Worm (Caenorhabditis elegans) whole organism, early embryonic: Measurements from ENCODE around the gene R05F9.11.
A peak's percentile ranks its signal among the peaks of the same experiment; 100 is the strongest.

Experiments
- B0310.2 ChIP-seq: sonication (generic microtip); optimal IDR thresholded peaks from 2 replicates; lab custom pipeline; 2016; ENCODE audit warnings: mild to moderate bottlenecking, missing genetic modification characterization, missing compliant biosample characterization
- F13C5.2 ChIP-seq: sonication (generic microtip); optimal IDR thresholded peaks from 2 replicates; lab custom pipeline; 2017; ENCODE audit warnings: mild to moderate bottlenecking, missing genetic modification characterization, inconsistent platforms, missing compliant biosample characterization
- aly-1 ChIP-seq: sonication (generic microtip); optimal IDR thresholded peaks from 2 replicates; lab custom pipeline; 2016; ENCODE audit warnings: missing genetic modification characterization, missing compliant biosample characterization
- ama-1 ChIP-seq: fragments of 150-350 bp; optimal IDR thresholded peaks from 2 replicates; lab custom pipeline; 2014
- ceh-13 ChIP-seq: fragments of 200-800 bp; sonication (Bioruptor generic); optimal IDR thresholded peaks from 2 replicates; lab custom pipeline; 2018; ENCODE audit warnings: mild to moderate bottlenecking, missing genetic modification characterization, missing compliant biosample characterization
- ceh-36 ChIP-seq: sonication (generic microtip); optimal IDR thresholded peaks from 2 replicates; lab custom pipeline; 2016; ENCODE audit warnings: missing genetic modification characterization, inconsistent platforms, missing compliant biosample characterization
- ets-7 ChIP-seq: sonication (generic microtip); optimal IDR thresholded peaks from 2 replicates; lab custom pipeline; 2016; ENCODE audit warnings: missing genotype, missing genetic modification characterization, missing compliant biosample characterization
- flt-1 ChIP-seq: fragments of 200-800 bp; sonication (Bioruptor generic); IDR thresholded peaks from 2 replicates; pipeline ENCODE4 v1.3.6; 2022; ENCODE audit warnings: missing genetic modification characterization, missing compliant biosample characterization
- hmbx-1 ChIP-seq: sonication (generic microtip); optimal IDR thresholded peaks from 2 replicates; lab custom pipeline; 2016; ENCODE audit warnings: mild to moderate bottlenecking, missing genetic modification characterization, missing compliant biosample characterization
- hmg-4 ChIP-seq: fragments of 200-800 bp; sonication (Bioruptor generic); optimal IDR thresholded peaks from 2 replicates; lab custom pipeline; 2018; ENCODE audit warnings: mild to moderate bottlenecking, missing genetic modification characterization, missing compliant biosample characterization
- hnd-1 ChIP-seq: sonication (generic microtip); optimal IDR thresholded peaks from 2 replicates; lab custom pipeline; 2016; ENCODE audit warnings: missing genetic modification characterization, missing compliant biosample characterization
- pes-1 ChIP-seq: fragments of 200-800 bp; sonication (Bioruptor generic); IDR thresholded peaks from 2 replicates; pipeline ENCODE4 v1.3.6; 2022; ENCODE audit warnings: missing genetic modification reagents, missing genetic modification characterization, missing compliant biosample characterization
- scrt-1 ChIP-seq: fragments of 200-800 bp; sonication (Bioruptor generic); IDR thresholded peaks from 2 replicates; pipeline ENCODE4 v1.3.6; 2022; ENCODE audit warnings: missing genetic modification characterization, missing compliant biosample characterization
- sea-1 ChIP-seq: fragments of 200-800 bp; sonication (Bioruptor generic); conservative IDR thresholded peaks from 2 replicates; pipeline ENCODE4 v1.3.6; 2022; ENCODE audit warnings: missing genetic modification characterization, missing compliant biosample characterization
- tbx-11 ChIP-seq: fragments of 200-800 bp; sonication (Bioruptor generic); IDR thresholded peaks from 2 replicates; pipeline ENCODE4 v1.3.6; 2022; ENCODE audit warnings: missing genetic modification characterization, missing compliant biosample characterization
- tbx-37 ChIP-seq: fragments of 200-800 bp; sonication (Bioruptor generic); conservative IDR thresholded peaks from 2 replicates; pipeline ENCODE4 v1.3.6; 2022; ENCODE audit warnings: missing genetic modification reagents, missing genetic modification characterization, missing compliant biosample characterization
- tra-4 ChIP-seq: sonication (generic microtip); optimal IDR thresholded peaks from 2 replicates; lab custom pipeline; 2017; ENCODE audit warnings: missing genetic modification characterization, missing compliant biosample characterization

R05F9.11 gene

ce11 chrII:4874335-4874861, 39.6 kb downstream of the R05F9.11 start, which contains the start of gene F11G11.15:
Gene F11G11.15, plus strand, starts transcription at chrII:4874845.
- TF ChIP-seq ets-7 (tag; lab: Kevin White, UChicago) (no peak), flt-1 (GFP tag; lab: Robert Waterston, UW) (no peak), ceh-36 (tag; lab: Kevin White, UChicago) (no peak), B0310.2 (no peak), hmbx-1 (no peak), F13C5.2 (no peak), tra-4 (tag; lab: Kevin White, UChicago) (no peak), scrt-1 (GFP tag; lab: Robert Waterston, UW) (no peak), aly-1 (tag; lab: Kevin White, UChicago) (no peak)

ce11 chrII:4873029-4873428, 41.0 kb downstream of the R05F9.11 start, which contains the start of gene col-73:
Gene col-73, minus strand, starts transcription at chrII:4873129.
- TF ChIP-seq aly-1 (tag; lab: Kevin White, UChicago) (no peak), scrt-1 (GFP tag; lab: Robert Waterston, UW) (no peak), hnd-1 (no peak), flt-1 (GFP tag; lab: Robert Waterston, UW) (no peak)

- TF ChIP-seq sea-1 (GFP tag; lab: Robert Waterston, UW): 0 out of 2 replicates have a peak, but pooled peaks have one; percentile 24
Observed at ce11 chrII:4872359-4872758, 41.7 kb downstream of the R05F9.11 start.

- TF ChIP-seq ceh-13 (GFP tag; lab: Kevin White, UChicago) (no peak), hmg-4 (GFP tag; lab: Kevin White, UChicago) (no peak)
Observed at ce11 chrII:4871834-4872233, 42.2 kb downstream of the R05F9.11 start.

ce11 chrII:4870691-4871090, 43.3 kb downstream of the R05F9.11 start, which contains the start of gene col-20:
Gene col-20, minus strand, starts transcription at chrII:4870791.
- no peak for TF ChIP-seq hmg-4 (GFP tag; lab: Kevin White, UChicago)
- no peak for TF ChIP-seq tra-4 (tag; lab: Kevin White, UChicago)
- TF ChIP-seq hnd-1: no peak
- no peak for TF ChIP-seq F13C5.2
- TF ChIP-seq ceh-36 (tag; lab: Kevin White, UChicago): no peak
- TF ChIP-seq tbx-11 (GFP tag; lab: Robert Waterston, UW): no peak
- no peak for TF ChIP-seq ama-1 (lab: Kevin White, UChicago)
- no peak for TF ChIP-seq scrt-1 (GFP tag; lab: Robert Waterston, UW)
- no peak for TF ChIP-seq hmbx-1
- TF ChIP-seq sea-1 (GFP tag; lab: Robert Waterston, UW): no peak
- no peak for TF ChIP-seq pes-1 (GFP tag; lab: Robert Waterston, UW)
- no peak for TF ChIP-seq flt-1 (GFP tag; lab: Robert Waterston, UW)
- no peak for TF ChIP-seq B0310.2
- TF ChIP-seq ets-7 (tag; lab: Kevin White, UChicago): no peak
- no peak for TF ChIP-seq tbx-37 (GFP tag; lab: Robert Waterston, UW)
- TF ChIP-seq ceh-13 (GFP tag; lab: Kevin White, UChicago): no peak
- TF ChIP-seq aly-1 (tag; lab: Kevin White, UChicago): no peak

- 0 out of 2 replicates have a peak, but pooled peaks have one; percentile 39 for TF ChIP-seq tbx-11 (GFP tag; lab: Robert Waterston, UW)
- TF ChIP-seq scrt-1 (GFP tag; lab: Robert Waterston, UW): no peak
Observed at ce11 chrII:4869793-4870343, 44.1 kb downstream of the R05F9.11 start.

ce11 chrII:4867476-4867875, 46.5 kb downstream of the R05F9.11 start, which contains the start of gene col-17:
Gene col-17, minus strand, starts transcription at chrII:4867576.
- no peak for TF ChIP-seq aly-1 (tag; lab: Kevin White, UChicago)
- TF ChIP-seq pes-1 (GFP tag; lab: Robert Waterston, UW): no peak
- TF ChIP-seq B0310.2: no peak
- TF ChIP-seq ceh-36 (tag; lab: Kevin White, UChicago): no peak
- no peak for TF ChIP-seq tra-4 (tag; lab: Kevin White, UChicago)
- TF ChIP-seq flt-1 (GFP tag; lab: Robert Waterston, UW): no peak
- no peak for TF ChIP-seq ama-1 (lab: Kevin White, UChicago)
- no peak for TF ChIP-seq scrt-1 (GFP tag; lab: Robert Waterston, UW)
- no peak for TF ChIP-seq hnd-1
- no peak for TF ChIP-seq hmbx-1
- TF ChIP-seq ceh-13 (GFP tag; lab: Kevin White, UChicago): no peak
- no peak for TF ChIP-seq F13C5.2
- no peak for TF ChIP-seq ets-7 (tag; lab: Kevin White, UChicago)
- TF ChIP-seq tbx-11 (GFP tag; lab: Robert Waterston, UW): no peak
- no peak for TF ChIP-seq tbx-37 (GFP tag; lab: Robert Waterston, UW)

- 0 out of 2 replicates have a peak, but pooled peaks have one; percentile 15 for TF ChIP-seq pes-1 (GFP tag; lab: Robert Waterston, UW)
- 0 out of 2 replicates have a peak, but pooled peaks have one; percentile 58 for TF ChIP-seq scrt-1 (GFP tag; lab: Robert Waterston, UW)
Observed at ce11 chrII:4866819-4867218, 47.2 kb downstream of the R05F9.11 start.

- TF ChIP-seq ets-7 (tag; lab: Kevin White, UChicago) (no peak), ceh-13 (GFP tag; lab: Kevin White, UChicago) (no peak), ama-1 (lab: Kevin White, UChicago) (no peak), tra-4 (tag; lab: Kevin White, UChicago) (no peak), tbx-37 (GFP tag; lab: Robert Waterston, UW) (no peak), B0310.2 (no peak), ceh-36 (tag; lab: Kevin White, UChicago) (no peak), scrt-1 (GFP tag; lab: Robert Waterston, UW) (no peak), hnd-1 (no peak), flt-1 (GFP tag; lab: Robert Waterston, UW) (no peak), sea-1 (GFP tag; lab: Robert Waterston, UW) (no peak), tbx-11 (GFP tag; lab: Robert Waterston, UW) (no peak), aly-1 (tag; lab: Kevin White, UChicago) (no peak)
Observed at ce11 chrII:4866045-4866444, 48.0 kb downstream of the R05F9.11 start.
